Worm (Caenorhabditis elegans) whole organism, L3 larva: ENCODE measurements around the gene srd-13.

Experiments used
- nhr-12 ChIP-seq: fragments of 150-350 bp; optimal IDR thresholded peaks from 2 replicates; lab custom pipeline; 2014; ENCODE audit warnings: missing biosample characterization, missing genetic modification characterization
- pha-4 ChIP-seq: fragments of 150-350 bp; optimal IDR thresholded peaks from 2 replicates; lab custom pipeline; 2014; ENCODE audit warnings: missing biosample characterization, missing genetic modification reagents, missing genetic modification characterization
- skn-1 ChIP-seq: fragments of 150-350 bp; optimal IDR thresholded peaks from 2 replicates; lab custom pipeline; 2014; ENCODE audit warnings: missing biosample characterization, missing genetic modification characterization

DNA sequence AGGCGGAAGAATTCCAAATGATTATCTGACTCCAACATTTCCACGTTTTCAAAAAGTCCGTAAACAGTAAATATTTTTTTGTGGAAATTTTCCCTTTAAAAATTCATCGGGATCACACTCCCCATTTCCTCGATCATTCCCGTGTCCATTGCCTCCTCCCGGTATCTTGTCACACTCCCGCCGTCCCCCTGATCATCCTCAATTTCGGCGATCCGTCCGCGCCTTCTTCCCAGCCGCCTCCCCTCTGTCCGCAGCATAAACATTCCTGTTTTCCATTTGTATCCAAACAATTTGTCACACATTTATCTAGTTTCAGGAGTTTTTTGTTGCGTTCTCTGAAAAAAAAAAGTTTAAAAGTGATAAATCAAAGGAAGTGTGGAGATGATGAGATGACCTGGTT lies 42.5 kb downstream of the srd-13 start:
- no peak for TF ChIP-seq nhr-12 (tag; lab: Kevin White, UChicago)
- no peak for TF ChIP-seq pha-4
- TF ChIP-seq skn-1 (tag; lab: Kevin White, UChicago): no peak
